Worm (Caenorhabditis elegans): ENCODE data around the gene B0035.13.

DNA sequence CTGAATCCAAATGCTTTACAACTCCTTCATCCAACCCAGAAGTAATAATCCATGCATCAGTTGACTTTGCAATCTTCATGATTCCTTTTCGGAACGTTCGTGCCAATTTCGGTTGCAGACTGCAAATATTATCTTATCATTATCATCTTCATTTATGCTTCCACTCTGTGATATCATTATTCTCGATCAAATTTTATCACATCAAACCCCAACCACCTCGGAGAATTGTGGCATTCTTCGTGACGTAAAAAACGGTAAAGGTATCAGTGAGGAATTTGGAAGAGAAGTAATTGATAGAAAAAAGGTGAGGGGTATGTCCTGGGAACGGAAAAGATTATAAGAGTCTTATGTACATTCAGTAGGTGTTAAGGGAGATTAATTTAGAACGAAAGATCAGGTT, 49.0 kb downstream of the B0035.13 start:
- TF ChIP-seq nhr-25 (tag; optimal IDR thresholded peaks at IDR 0.05): no peak
- TF ChIP-seq nhr-11 (tag; optimal IDR thresholded peaks at IDR 0.05): no peak
- no peak for TF ChIP-seq elt-1 (tag; optimal IDR thresholded peaks at IDR 0.05)
- TF ChIP-seq elt-3 (tag; optimal IDR thresholded peaks at IDR 0.05): no peak
- TF ChIP-seq peb-1 (tag; optimal IDR thresholded peaks at IDR 0.05): no peak

Data from whole organism, L2 larva.